Worm (Caenorhabditis elegans): Measurements from ENCODE around the gene srlf-22.

DNA sequence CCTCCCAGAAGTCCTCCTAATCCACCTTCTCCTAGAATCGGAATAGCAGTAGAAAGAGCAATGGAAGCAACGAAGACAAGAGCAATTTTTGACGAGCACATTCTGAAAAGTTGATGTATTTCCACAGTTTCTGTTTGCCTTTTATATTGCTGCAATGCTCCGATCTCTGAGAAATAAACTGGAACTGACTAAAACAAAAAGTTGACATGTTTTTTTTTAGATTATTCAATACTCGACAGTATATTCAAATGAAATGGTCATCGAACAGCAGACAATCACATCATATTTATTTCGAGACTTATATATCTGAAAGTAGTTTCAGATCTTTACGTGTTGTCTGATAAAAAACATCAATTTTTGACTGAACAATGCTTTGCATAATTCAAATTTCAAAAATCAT lies 512 bp upstream of the srlf-22 start, which contains the start of gene srlf-21:
- TF ChIP-seq T22C8.4 (GFP tag; IDR thresholded peaks at IDR 0.05) = no peak
- no peak for TF ChIP-seq ref-1 (GFP tag; conservative IDR thresholded peaks at IDR 0.05)
- no peak for TF ChIP-seq klf-2 (GFP tag; conservative IDR thresholded peaks at IDR 0.05)
- no peak for TF ChIP-seq flt-1 (GFP tag; IDR thresholded peaks at IDR 0.05)
- TF ChIP-seq tab-1 (GFP tag; IDR thresholded peaks at IDR 0.05) = no peak
- no peak for TF ChIP-seq ztf-23 (GFP tag; IDR thresholded peaks at IDR 0.05)
- TF ChIP-seq cog-1 (tag; optimal IDR thresholded peaks at IDR 0.05) = no peak
- TF ChIP-seq med-1 (GFP tag; optimal IDR thresholded peaks at IDR 0.05; ENCODE audit: insufficient read depth) = no peak

Data from whole organism, midembryonic.